Worm (Caenorhabditis elegans): ENCODE data around the gene drr-2.

drr-2 gene

DNA sequence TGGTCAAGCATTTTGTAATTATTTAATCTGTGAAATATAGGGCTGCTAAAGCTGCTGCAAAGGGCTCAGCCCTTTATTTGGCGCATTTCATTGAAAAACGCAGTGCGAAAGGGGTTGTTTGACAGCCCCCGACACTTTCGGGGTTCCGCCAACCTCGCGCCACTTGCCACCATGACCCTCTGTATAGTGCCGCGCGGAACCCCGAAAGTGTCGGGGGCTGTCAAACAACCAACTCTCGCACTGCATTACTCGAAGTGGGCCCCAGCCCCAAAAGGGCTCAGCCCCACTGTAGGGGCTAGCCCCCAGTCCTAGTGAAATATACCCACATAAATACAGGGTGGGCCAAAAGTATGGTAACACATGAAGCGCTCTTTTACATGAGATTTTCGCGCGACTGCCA lies 43.1 kb downstream of the drr-2 start:
- TF ChIP-seq elt-3 (tag; optimal IDR thresholded peaks at IDR 0.05) (no peak), cnd-1 (tag; optimal IDR thresholded peaks at IDR 0.05) (no peak), pha-4 (tag; optimal IDR thresholded peaks at IDR 0.05) (no peak)
